Fruit fly (Drosophila melanogaster) S2 (cell line): ENCODE data around the gene CG34140.

Experiments used
- CG8478 ChIP-seq: fragments of >200 bp; optimal IDR thresholded peaks from 2 replicates; lab custom pipeline; 2018
- CTCF ChIP-seq, 2 experiments: fragments of >200 bp; optimal IDR thresholded peaks; 2 replicates each; lab custom pipeline; 2018

dm6 chr3L:161833-162587 lies 22.2 kb downstream of the CG34140 start:
- TF ChIP-seq CTCF (optimal IDR thresholded peaks at IDR 0.05; lab: Kevin White, UChicago): no peak
- TF ChIP-seq CG8478 (lab: Kevin White, UChicago): no peak
